Fruit fly (Drosophila melanogaster) Kc167 (cell line): ENCODE results near the gene Ace.

Experiments used
- Myc ChIP-seq: fragments of >200 bp; optimal IDR thresholded peaks from 2 replicates; lab custom pipeline; 2017; ENCODE audit warnings: missing external identifiers
- Sin3A ChIP-seq: fragments of >200 bp; optimal IDR thresholded peaks from 2 replicates; lab custom pipeline; 2018; ENCODE audit warnings: missing external identifiers
- h ChIP-seq: fragments of >200 bp; optimal IDR thresholded peaks from 3 replicates; lab custom pipeline; 2018; ENCODE audit warnings: missing external identifiers
- insv ChIP-seq: fragments of >200 bp; optimal IDR thresholded peaks from 3 replicates; lab custom pipeline; 2018; ENCODE audit warnings: missing external identifiers
- psq ChIP-seq: fragments of >200 bp; optimal IDR thresholded peaks from 2 replicates; lab custom pipeline; 2017; ENCODE audit warnings: missing external identifiers
- ttk ChIP-seq: sonication (Bioruptor generic); optimal IDR thresholded peaks from 2 replicates; lab custom pipeline; 2017; ENCODE audit warnings: missing external identifiers

The Ace gene

dm6 chr3R:13241726-13242125 lies 17.6 kb downstream of the Ace start:
- no peak for TF ChIP-seq Sin3A (lab: Kevin White, UChicago)
- TF ChIP-seq psq = no peak
- TF ChIP-seq Myc = no peak
- TF ChIP-seq insv (lab: Kevin White, UChicago) = no peak
- TF ChIP-seq h (lab: Kevin White, UChicago) = no peak
- no peak for TF ChIP-seq ttk (lab: Kevin White, UChicago)

dm6 chr3R:13231184-13231583 lies 28.1 kb downstream of the Ace start:
- TF ChIP-seq ttk (lab: Kevin White, UChicago) = no peak
- TF ChIP-seq Sin3A (lab: Kevin White, UChicago) = no peak
- no peak for TF ChIP-seq psq
- TF ChIP-seq insv (lab: Kevin White, UChicago) = no peak
- no peak for TF ChIP-seq Myc
- no peak for TF ChIP-seq h (lab: Kevin White, UChicago)

- TF ChIP-seq ttk (lab: Kevin White, UChicago) (no peak), insv (lab: Kevin White, UChicago) (no peak), h (lab: Kevin White, UChicago) (no peak), Sin3A (lab: Kevin White, UChicago) (no peak), psq (no peak), Myc (no peak)
Measured at dm6 chr3R:13221820-13222219, 37.5 kb downstream of the Ace start.

dm6 chr3R:13220478-13220877 lies 38.8 kb downstream of the Ace start, which contains the start of gene CG8476:
Gene CG8476, minus strand, starts transcription at chr3R:13220578.
- no peak for TF ChIP-seq insv (lab: Kevin White, UChicago)
- TF ChIP-seq h (lab: Kevin White, UChicago) = no peak

dm6 chr3R:13218733-13219132 lies 40.6 kb downstream of the Ace start:
- TF ChIP-seq ttk (lab: Kevin White, UChicago) (no peak), insv (lab: Kevin White, UChicago) (no peak), Myc (no peak), Sin3A (lab: Kevin White, UChicago) (no peak)

- TF ChIP-seq insv (lab: Kevin White, UChicago) (no peak), h (lab: Kevin White, UChicago) (no peak), Myc (no peak), Sin3A (lab: Kevin White, UChicago) (no peak), psq (no peak), ttk (lab: Kevin White, UChicago) (no peak)
Measured at dm6 chr3R:13215100-13215499, 44.2 kb downstream of the Ace start.

- no peak for TF ChIP-seq Sin3A (lab: Kevin White, UChicago)
- TF ChIP-seq Myc = no peak
- TF ChIP-seq ttk (lab: Kevin White, UChicago) = no peak
- no peak for TF ChIP-seq insv (lab: Kevin White, UChicago)
- no peak for TF ChIP-seq psq
- TF ChIP-seq h (lab: Kevin White, UChicago) = no peak
Measured at dm6 chr3R:13214347-13214746, 45.0 kb downstream of the Ace start, which contains the start of gene CG8483. Gene CG8483, minus strand, starts transcription at chr3R:13214465.

- TF ChIP-seq Sin3A (lab: Kevin White, UChicago) (no peak), psq (no peak), ttk (lab: Kevin White, UChicago) (no peak), h (lab: Kevin White, UChicago) (no peak), Myc (no peak), insv (lab: Kevin White, UChicago) (no peak)
Measured at dm6 chr3R:13208451-13208850, 50.9 kb downstream of the Ace start.

dm6 chr3R:13200402-13200801 lies 58.9 kb downstream of the Ace start:
- TF ChIP-seq ttk (lab: Kevin White, UChicago) = no peak
- TF ChIP-seq h (lab: Kevin White, UChicago) = no peak
- TF ChIP-seq Sin3A (lab: Kevin White, UChicago) = no peak
- no peak for TF ChIP-seq psq
- no peak for TF ChIP-seq insv (lab: Kevin White, UChicago)
- TF ChIP-seq Myc = no peak

- TF ChIP-seq insv (lab: Kevin White, UChicago) = no peak
- no peak for TF ChIP-seq Myc
- no peak for TF ChIP-seq h (lab: Kevin White, UChicago)
- TF ChIP-seq Sin3A (lab: Kevin White, UChicago) = no peak
- no peak for TF ChIP-seq ttk (lab: Kevin White, UChicago)
- TF ChIP-seq psq = no peak
Measured at dm6 chr3R:13191299-13191698, 68.0 kb downstream of the Ace start, which contains the start of gene CG8141. Gene CG8141, plus strand, starts transcription at chr3R:13191599.

- TF ChIP-seq insv (lab: Kevin White, UChicago) (no peak), Myc (no peak), Sin3A (lab: Kevin White, UChicago) (no peak), ttk (lab: Kevin White, UChicago) (no peak), psq (no peak), h (lab: Kevin White, UChicago) (no peak)
Measured at dm6 chr3R:13188219-13188618, 71.1 kb downstream of the Ace start, which contains the start of gene CG14380. Gene CG14380, plus strand, starts transcription at chr3R:13188519.

dm6 chr3R:13186396-13186795 lies 72.9 kb downstream of the Ace start, which contains the start of gene CG8508:
Gene CG8508, minus strand, starts transcription at chr3R:13186496.
- TF ChIP-seq Sin3A (lab: Kevin White, UChicago) (no peak), insv (lab: Kevin White, UChicago) (no peak), ttk (lab: Kevin White, UChicago) (no peak), psq (no peak), h (lab: Kevin White, UChicago) (no peak), Myc (no peak)

dm6 chr3R:13181004-13181403 lies 78.3 kb downstream of the Ace start, which contains the start of gene CG8138:
Gene CG8138, plus strand, starts transcription at chr3R:13181304.
- TF ChIP-seq ttk (lab: Kevin White, UChicago) (no peak), Myc (no peak), psq (no peak), insv (lab: Kevin White, UChicago) (no peak), h (lab: Kevin White, UChicago) (no peak), Sin3A (lab: Kevin White, UChicago) (no peak)
